Fruit fly (Drosophila melanogaster): ENCODE results near the gene CG15631.

DNA sequence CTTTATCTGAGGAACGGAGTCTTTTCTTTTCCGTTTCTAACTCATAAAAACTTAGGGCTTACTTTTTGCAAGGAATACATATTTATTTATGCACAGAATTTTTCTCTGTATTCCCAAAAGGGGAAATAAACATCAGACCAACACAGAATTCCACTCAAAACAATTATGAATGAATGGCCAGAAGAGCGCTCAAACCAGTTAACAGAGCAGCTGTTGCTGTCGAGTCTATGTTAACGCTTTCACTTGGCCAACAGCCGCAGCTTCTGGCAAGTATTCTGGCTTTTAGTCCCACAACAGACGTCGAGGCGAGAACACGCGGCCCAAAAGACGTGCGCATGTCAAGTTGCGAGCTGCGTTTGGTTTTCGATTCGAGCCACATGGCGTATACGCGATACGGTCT lies 39.8 kb downstream of the CG15631 start, which contains the start of gene dcma:
- TF ChIP-seq Myc (optimal IDR thresholded peaks at IDR 0.05), result no peak
- no peak for TF ChIP-seq ttk (optimal IDR thresholded peaks at IDR 0.05)
- no peak for TF ChIP-seq Sin3A (optimal IDR thresholded peaks at IDR 0.05)
- TF ChIP-seq h (optimal IDR thresholded peaks at IDR 0.05), result no peak
- no peak for TF ChIP-seq psq (optimal IDR thresholded peaks at IDR 0.05)

All from Kc167 (cell line).